Fruit fly (Drosophila melanogaster): ENCODE results near the gene Alms1b.
A peak's percentile ranks its signal among the peaks of the same experiment; 100 is the strongest.

Alms1b gene

DNA sequence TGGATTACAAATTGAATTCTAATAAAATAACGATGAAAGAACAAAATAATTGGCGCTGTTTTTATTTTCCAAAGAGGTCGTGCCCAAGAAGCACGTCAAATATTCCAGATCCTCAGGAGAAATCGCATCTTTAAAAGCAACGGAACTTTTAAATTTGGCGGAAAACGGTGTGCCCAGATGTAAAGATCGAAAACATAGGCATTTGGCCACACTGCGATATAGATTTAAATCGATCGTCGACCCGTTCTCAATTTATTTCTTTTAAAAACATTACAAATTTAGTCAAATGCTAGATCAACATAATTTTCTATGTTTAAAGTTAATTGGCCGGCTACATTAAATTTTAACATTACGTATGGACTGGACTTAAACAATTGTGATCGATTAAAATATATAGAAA lies 3.6 kb downstream of the Alms1b start:
- peak; percentile 43 for TF ChIP-seq Myb (GFP tag; optimal IDR thresholded peaks at IDR 0.05)
- TF ChIP-seq zen2 (GFP tag; IDR thresholded peaks at IDR 0.05; ENCODE audit: partially characterized antibody), result peak; percentile 44; the same call in 2 of the 3 replicates
- peak; percentile 51 for TF ChIP-seq gfzf (GFP tag; optimal IDR thresholded peaks at IDR 0.05)
- peak; percentile 11 for TF ChIP-seq Ets97D (GFP tag; optimal IDR thresholded peaks at IDR 0.05)
- no peak for TF ChIP-seq wor (GFP tag; IDR thresholded peaks at IDR 0.05)
- TF ChIP-seq E2f2 (GFP tag; IDR thresholded peaks at IDR 0.05), result peak; percentile 69
- no peak for TF ChIP-seq Sry-β (GFP tag; optimal IDR thresholded peaks at IDR 0.05)
- TF ChIP-seq knrl (GFP tag; IDR thresholded peaks at IDR 0.05; ENCODE audit: partially characterized antibody), result no peak
- TF ChIP-seq Dp (GFP tag; optimal IDR thresholded peaks at IDR 0.05), result peak; percentile 59
- TF ChIP-seq CG13287 (GFP tag; IDR thresholded peaks at IDR 0.05; ENCODE audit: partially characterized antibody), result peak; percentile 24; the same call in 1 of the 2 replicates
- peak; percentile 92 for TF ChIP-seq stwl (tag; optimal IDR thresholded peaks at IDR 0.05)
- 0 out of 3 replicates have a peak, but pooled peaks have one; percentile 17 for TF ChIP-seq CG34224 (GFP tag; IDR thresholded peaks at IDR 0.05; ENCODE audit: partially characterized antibody)

DNA sequence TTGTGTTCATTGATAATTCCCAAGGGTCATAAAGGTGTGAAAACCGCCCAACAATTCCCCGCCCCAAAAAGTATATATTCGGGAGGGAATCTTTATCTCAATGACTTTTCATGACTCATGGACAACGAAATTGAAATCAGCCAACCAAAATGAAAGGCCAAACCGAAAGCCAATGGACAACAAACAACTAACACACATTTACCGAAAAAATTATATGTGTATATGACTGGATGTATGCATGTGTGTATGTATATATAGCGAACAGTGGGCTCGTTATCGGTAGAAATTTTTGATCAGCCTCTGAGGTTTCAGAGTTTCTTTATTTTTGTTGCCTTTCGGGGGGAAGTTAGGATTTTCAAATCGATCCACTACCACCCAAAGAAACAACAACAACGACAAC lies 11.9 kb downstream of the Alms1b start:
- TF ChIP-seq ttk (GFP tag; IDR thresholded peaks at IDR 0.05) (no peak), Atf6 (GFP tag; IDR thresholded peaks at IDR 0.05) (no peak), CG33213 (GFP tag; optimal IDR thresholded peaks at IDR 0.05) (no peak), CG43689 (GFP tag; IDR thresholded peaks at IDR 0.05) (no peak), exex (tag; optimal IDR thresholded peaks at IDR 0.05) (peak; percentile 37), org-1 (GFP tag; optimal IDR thresholded peaks at IDR 0.05) (no peak), caup (GFP tag; optimal IDR thresholded peaks at IDR 0.05; ENCODE audit: severe bottlenecking) (no peak), eyg (GFP tag; optimal IDR thresholded peaks at IDR 0.05) (no peak), ewg (GFP tag; optimal IDR thresholded peaks at IDR 0.05) (no peak), HLH3B (GFP tag; IDR thresholded peaks at IDR 0.05) (no peak), Nf-YC (tag; optimal IDR thresholded peaks at IDR 0.05) (peak; percentile 88), CG9727 (GFP tag; optimal IDR thresholded peaks at IDR 0.05) (no peak), CG12236 (GFP tag; optimal IDR thresholded peaks at IDR 0.05) (no peak), zfh1 (GFP tag; IDR thresholded peaks at IDR 0.05) (no peak), pnt (GFP tag; optimal IDR thresholded peaks at IDR 0.05) (no peak), Sry-δ (GFP tag; optimal IDR thresholded peaks at IDR 0.05) (no peak), CG11723 (GFP tag; optimal IDR thresholded peaks at IDR 0.05) (no peak), zen2 (GFP tag; IDR thresholded peaks at IDR 0.05; ENCODE audit: partially characterized antibody) (no peak), CG7556 (GFP tag; optimal IDR thresholded peaks at IDR 0.05) (no peak), CG32767 (GFP tag; IDR thresholded peaks at IDR 0.05) (no peak), Nf-YB (GFP tag; optimal IDR thresholded peaks at IDR 0.05) (peak; percentile 91), sug (tag; optimal IDR thresholded peaks at IDR 0.05) (peak; percentile 14), CG10209 (GFP tag; optimal IDR thresholded peaks at IDR 0.05) (no peak), Rx (GFP tag; IDR thresholded peaks at IDR 0.05) (no peak), CG6854 (GFP tag; optimal IDR thresholded peaks at IDR 0.05) (no peak), Scr (GFP tag; IDR thresholded peaks at IDR 0.05; ENCODE audit: partially characterized antibody) (no peak), grau (tag; optimal IDR thresholded peaks at IDR 0.05) (no peak), Awh (GFP tag; IDR thresholded peaks at IDR 0.05) (no peak), CG6175 (GFP tag; IDR thresholded peaks at IDR 0.05) (no peak), grn (GFP tag; optimal IDR thresholded peaks at IDR 0.05) (no peak), CG7357 (GFP tag; IDR thresholded peaks at IDR 0.05) (no peak), zfh2 (GFP tag; optimal IDR thresholded peaks at IDR 0.05) (no peak), crc (GFP tag; optimal IDR thresholded peaks at IDR 0.05) (no peak), Dip2 (GFP tag; IDR thresholded peaks at IDR 0.05) (no peak), Lpt (GFP tag; optimal IDR thresholded peaks at IDR 0.05) (no peak), nerfin-1 (tag; optimal IDR thresholded peaks at IDR 0.05) (no peak), CG13775 (GFP tag; optimal IDR thresholded peaks at IDR 0.05) (no peak), hkb (optimal IDR thresholded peaks at IDR 0.05) (no peak), hkb (GFP tag; IDR thresholded peaks at IDR 0.05) (no peak), Bgb (GFP tag; IDR thresholded peaks at IDR 0.05; ENCODE audit: partially characterized antibody) (no peak)
